Fruit fly (Drosophila melanogaster) whole organism, pupa: ENCODE data around the gene CG5225.

Experiments used
- CG10348 ChIP-seq: fragments of 200-800 bp; sonication (Bioruptor generic); IDR thresholded peaks from 2 replicates; pipeline ENCODE4 v1.3.6; 2022; ENCODE audit warnings: missing biosample characterization, missing genetic modification characterization
- CG12605 ChIP-seq: fragments of 200-800 bp; sonication (Bioruptor generic); IDR thresholded peaks from 2 replicates; pipeline ENCODE4 v1.3.6; 2022; ENCODE audit warnings: missing biosample characterization, missing genetic modification characterization
- CG13204 ChIP-seq: fragments of 200-800 bp; sonication (Bioruptor generic); optimal IDR thresholded peaks from 2 replicates; lab custom pipeline; 2018; ENCODE audit warnings: missing biosample characterization, mild to moderate bottlenecking, missing genetic modification characterization, moderate library complexity
- CG14655 ChIP-seq: fragments of 200-800 bp; sonication (Bioruptor generic); optimal IDR thresholded peaks from 3 replicates; lab custom pipeline; 2017; ENCODE audit warnings: mild to moderate bottlenecking, missing biosample characterization, missing genetic modification reagents, missing genetic modification characterization
- CG15710 ChIP-seq: fragments of 200-800 bp; sonication (Bioruptor generic); optimal IDR thresholded peaks from 2 replicates; lab custom pipeline; 2018; ENCODE audit warnings: missing biosample characterization, mild to moderate bottlenecking, missing genetic modification characterization, moderate library complexity
- CG17806 ChIP-seq: fragments of 200-800 bp; sonication (Bioruptor generic); optimal IDR thresholded peaks from 2 replicates; lab custom pipeline; 2018; ENCODE audit warnings: missing biosample characterization, mild to moderate bottlenecking, missing genetic modification characterization, moderate library complexity
- CG32121 ChIP-seq: fragments of 200-800 bp; sonication (Bioruptor generic); IDR thresholded peaks from 2 replicates; pipeline ENCODE4 v1.3.6; 2022; ENCODE audit warnings: missing biosample characterization, missing genetic modification characterization
- CG34367 ChIP-seq: fragments of 200-800 bp; sonication (Bioruptor generic); optimal IDR thresholded peaks from 2 replicates; lab custom pipeline; 2018; ENCODE audit warnings: missing biosample characterization, mild to moderate bottlenecking, missing genetic modification characterization
- CG4496 ChIP-seq: fragments of 200-800 bp; sonication (Bioruptor generic); IDR thresholded peaks from 3 replicates; pipeline ENCODE4 v1.3.6; 2022; ENCODE audit warnings: missing biosample characterization, missing genetic modification characterization
- CG8159 ChIP-seq: fragments of 200-800 bp; sonication (Bioruptor generic); optimal IDR thresholded peaks from 3 replicates; lab custom pipeline; 2018; ENCODE audit warnings: missing biosample characterization, mild to moderate bottlenecking, missing genetic modification characterization, moderate library complexity
- CG8301 ChIP-seq: fragments of 200-800 bp; sonication (Bioruptor generic); optimal IDR thresholded peaks from 2 replicates; lab custom pipeline; 2018; ENCODE audit warnings: missing biosample characterization, mild to moderate bottlenecking, missing genetic modification characterization
- CG9948 ChIP-seq: fragments of 200-800 bp; sonication (Bioruptor generic); optimal IDR thresholded peaks from 2 replicates; lab custom pipeline; 2018; ENCODE audit warnings: missing biosample characterization, mild to moderate bottlenecking, missing genetic modification characterization, moderate library complexity
- D1 ChIP-seq: fragments of 200-800 bp; sonication (Bioruptor generic); optimal IDR thresholded peaks from 2 replicates; lab custom pipeline; 2018; ENCODE audit warnings: missing biosample characterization, mild to moderate bottlenecking, missing genetic modification characterization, moderate library complexity
- EcR ChIP-seq: fragments of 200-800 bp; sonication (Bioruptor generic); optimal IDR thresholded peaks from 3 replicates; lab custom pipeline; 2019; ENCODE audit warnings: missing biosample characterization, missing genetic modification characterization, mild to moderate bottlenecking, moderate library complexity, missing genetic modification reagents
- Ets98B ChIP-seq: fragments of 200-800 bp; sonication (Bioruptor generic); IDR thresholded peaks from 2 replicates; pipeline ENCODE4 v1.3.6; 2022; ENCODE audit warnings: missing biosample characterization, missing genetic modification characterization
- Pif1A ChIP-seq: fragments of 200-800 bp; sonication (Bioruptor generic); optimal IDR thresholded peaks from 3 replicates; lab custom pipeline; 2016; ENCODE audit warnings: missing biosample characterization, missing genetic modification characterization
- Pif1B ChIP-seq: fragments of 200-800 bp; sonication (Bioruptor generic); optimal IDR thresholded peaks from 3 replicates; lab custom pipeline; 2016; ENCODE audit warnings: missing biosample characterization, missing genetic modification characterization
- Snoo ChIP-seq: fragments of 200-800 bp; sonication (Bioruptor generic); optimal IDR thresholded peaks from 3 replicates; lab custom pipeline; 2017; ENCODE audit warnings: missing biosample characterization, mild to moderate bottlenecking, missing genetic modification characterization, inconsistent platforms
- fd96Ca ChIP-seq: fragments of 200-800 bp; sonication (Bioruptor generic); IDR thresholded peaks from 3 replicates; pipeline ENCODE4 v1.3.6; 2022; ENCODE audit warnings: missing biosample characterization, missing genetic modification characterization
- gl ChIP-seq: fragments of 200-800 bp; sonication (Bioruptor generic); optimal IDR thresholded peaks from 2 replicates; lab custom pipeline; 2018; ENCODE audit warnings: missing biosample characterization, mild to moderate bottlenecking, missing genetic modification characterization
- rn ChIP-seq: fragments of 200-800 bp; sonication (Bioruptor generic); IDR thresholded peaks from 2 replicates; pipeline ENCODE4 v1.3.6; 2022; ENCODE audit warnings: missing biosample characterization, missing genetic modification characterization

Gene CG5225

dm6 chr3R:17028393-17028792 lies at the start of gene CG5225:
Gene CG5225 (plus strand): TSS chr3R:17028693.
- no peak for TF ChIP-seq fd96Ca
- no peak for TF ChIP-seq Pif1B (GFP tag; lab: Kevin White, UChicago)
- no peak for TF ChIP-seq CG9948 (tag; lab: Kevin White, UChicago)
- no peak for TF ChIP-seq CG8301
- no peak for TF ChIP-seq Ets98B (GFP tag; lab: Robert Waterston, UW)
- no peak for TF ChIP-seq CG10348 (GFP tag; lab: Robert Waterston, UW)
- no peak for TF ChIP-seq CG12605 (GFP tag; lab: Robert Waterston, UW)
- no peak for TF ChIP-seq CG17806 (tag; lab: Kevin White, UChicago)
- TF ChIP-seq CG15710 (tag; lab: Kevin White, UChicago) = no peak
- TF ChIP-seq rn (GFP tag; lab: Robert Waterston, UW) = no peak
- TF ChIP-seq Snoo (tag; lab: Kevin White, UChicago) = no peak
- no peak for TF ChIP-seq CG4496
- TF ChIP-seq CG34367 (tag; lab: Kevin White, UChicago) = no peak
- TF ChIP-seq D1 (tag; lab: Kevin White, UChicago) = no peak
- TF ChIP-seq CG14655 = no peak
- TF ChIP-seq CG8159 (tag; lab: Kevin White, UChicago) = no peak

- TF ChIP-seq CG8301 = no peak
- no peak for TF ChIP-seq CG4496
- TF ChIP-seq CG17806 (tag; lab: Kevin White, UChicago) = no peak
- no peak for TF ChIP-seq EcR (GFP tag; lab: Kevin White, UChicago)
- TF ChIP-seq fd96Ca = no peak
- TF ChIP-seq CG9948 (tag; lab: Kevin White, UChicago) = no peak
- no peak for TF ChIP-seq gl
- TF ChIP-seq CG32121 (GFP tag; lab: Robert Waterston, UW) = no peak
- TF ChIP-seq CG10348 (GFP tag; lab: Robert Waterston, UW) = no peak
- TF ChIP-seq Pif1B (GFP tag; lab: Kevin White, UChicago) = no peak
- no peak for TF ChIP-seq rn (GFP tag; lab: Robert Waterston, UW)
- TF ChIP-seq CG12605 (GFP tag; lab: Robert Waterston, UW) = no peak
- TF ChIP-seq CG14655 = no peak
- no peak for TF ChIP-seq CG15710 (tag; lab: Kevin White, UChicago)
- TF ChIP-seq CG13204 (GFP tag; lab: Kevin White, UChicago) = no peak
- no peak for TF ChIP-seq D1 (tag; lab: Kevin White, UChicago)
- TF ChIP-seq Ets98B (GFP tag; lab: Robert Waterston, UW) = no peak
- no peak for TF ChIP-seq CG34367 (tag; lab: Kevin White, UChicago)
Measured at dm6 chr3R:16980958-16981623, 47.4 kb upstream of the CG5225 start.

DNA sequence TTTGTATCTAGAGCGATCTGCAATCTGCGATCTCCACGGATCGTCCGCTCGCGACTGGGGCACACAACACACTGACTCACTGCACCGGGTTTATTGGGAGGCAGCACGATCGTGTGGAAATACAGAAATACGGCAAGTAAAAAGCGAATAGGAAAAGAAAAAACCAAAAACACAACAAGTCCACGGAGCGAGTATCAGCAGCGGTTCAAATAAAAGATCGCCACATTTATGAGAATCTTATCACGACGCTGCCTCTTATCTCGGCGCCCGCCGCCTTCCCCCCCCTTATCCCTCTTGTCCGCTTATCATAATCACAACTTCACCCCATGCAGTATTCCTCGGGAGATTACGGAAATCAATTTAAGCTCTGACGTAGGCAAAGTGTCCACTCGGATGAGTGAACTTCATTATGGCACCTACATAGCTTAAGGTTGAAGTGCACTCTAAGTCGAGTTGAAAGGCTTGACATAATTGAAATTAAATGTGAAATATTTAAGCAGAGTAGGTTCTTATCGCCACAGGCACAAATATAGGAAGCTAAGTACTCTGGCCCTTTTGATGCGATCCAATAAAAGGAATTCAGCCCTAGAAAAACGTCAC lies 46.3 kb upstream of the CG5225 start, which contains the start of gene AhcyL2:
Gene AhcyL2 (minus strand): TSS at position 51 of the 600 bp plus-strand sequence.
- TF ChIP-seq D1 (tag; lab: Kevin White, UChicago) = no peak
- no peak for TF ChIP-seq fd96Ca
- no peak for TF ChIP-seq CG4496
- TF ChIP-seq CG8159 (tag; lab: Kevin White, UChicago) = no peak
- TF ChIP-seq EcR (GFP tag; lab: Kevin White, UChicago) = peak; percentile 71
- no peak for TF ChIP-seq Ets98B (GFP tag; lab: Robert Waterston, UW)

dm6 chr3R:16983001-16983400 lies 45.5 kb upstream of the CG5225 start:
- TF ChIP-seq CG9948 (tag; lab: Kevin White, UChicago) (no peak), EcR (GFP tag; lab: Kevin White, UChicago) (no peak), CG14655 (no peak), fd96Ca (no peak), CG32121 (GFP tag; lab: Robert Waterston, UW) (no peak), Pif1A (GFP tag; lab: Kevin White, UChicago) (no peak), CG34367 (tag; lab: Kevin White, UChicago) (no peak), D1 (tag; lab: Kevin White, UChicago) (no peak), CG4496 (no peak), gl (no peak), CG12605 (GFP tag; lab: Robert Waterston, UW) (no peak), Ets98B (GFP tag; lab: Robert Waterston, UW) (no peak), Snoo (tag; lab: Kevin White, UChicago) (no peak), CG8301 (no peak), rn (GFP tag; lab: Robert Waterston, UW) (no peak), CG15710 (tag; lab: Kevin White, UChicago) (no peak), CG17806 (tag; lab: Kevin White, UChicago) (no peak)

DNA sequence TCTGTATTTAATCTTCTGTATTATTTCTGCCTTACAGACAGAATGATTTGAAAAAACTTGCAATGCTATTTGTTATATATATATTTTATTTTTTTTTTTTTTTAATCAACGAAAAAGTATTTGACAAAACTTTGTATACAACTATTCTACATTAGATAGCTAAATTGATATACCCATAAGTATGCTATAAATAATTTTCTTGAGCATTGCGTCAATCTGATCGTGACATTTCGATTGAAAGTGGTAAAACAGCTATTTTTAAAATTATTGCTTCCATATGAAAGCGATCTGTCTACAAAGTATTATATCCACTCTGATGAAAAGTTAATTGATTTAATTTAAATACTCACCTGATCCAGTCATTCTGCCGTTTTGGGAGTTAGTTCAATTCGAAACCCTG lies 44.3 kb upstream of the CG5225 start:
- no peak for TF ChIP-seq CG34367 (tag; lab: Kevin White, UChicago)
- no peak for TF ChIP-seq CG32121 (GFP tag; lab: Robert Waterston, UW)
- TF ChIP-seq CG12605 (GFP tag; lab: Robert Waterston, UW) = no peak
- no peak for TF ChIP-seq Ets98B (GFP tag; lab: Robert Waterston, UW)
- no peak for TF ChIP-seq CG17806 (tag; lab: Kevin White, UChicago)
- no peak for TF ChIP-seq CG14655
- no peak for TF ChIP-seq fd96Ca
- TF ChIP-seq D1 (tag; lab: Kevin White, UChicago) = no peak
- no peak for TF ChIP-seq CG8159 (tag; lab: Kevin White, UChicago)
- TF ChIP-seq Pif1B (GFP tag; lab: Kevin White, UChicago) = no peak
- no peak for TF ChIP-seq CG9948 (tag; lab: Kevin White, UChicago)
- no peak for TF ChIP-seq CG15710 (tag; lab: Kevin White, UChicago)
